Fruit fly (Drosophila melanogaster) whole organism, adult: ENCODE results near the gene Trm7-32.

ENCODE experiments used
- CG11617 ChIP-seq: fragments of 200-800 bp; sonication (Bioruptor generic); optimal IDR thresholded peaks from 2 replicates; lab custom pipeline; 2017; ENCODE audit warnings: mild to moderate bottlenecking, missing biosample characterization, missing genetic modification reagents, missing genetic modification characterization
- CG14711 ChIP-seq: fragments of 200-800 bp; sonication (Bioruptor generic); optimal IDR thresholded peaks from 2 replicates; lab custom pipeline; 2018; ENCODE audit warnings: missing biosample characterization, mild to moderate bottlenecking, missing genetic modification characterization, moderate library complexity
- CG1620 ChIP-seq: fragments of 200-800 bp; sonication (Bioruptor generic); optimal IDR thresholded peaks from 2 replicates; lab custom pipeline; 2016; ENCODE audit warnings: missing biosample characterization, missing genetic modification characterization
- CG33017 ChIP-seq: fragments of 200-800 bp; sonication (Bioruptor generic); optimal IDR thresholded peaks from 2 replicates; lab custom pipeline; 2018; ENCODE audit warnings: missing biosample characterization, mild to moderate bottlenecking, missing genetic modification characterization, moderate library complexity
- CG5204 ChIP-seq: fragments of 200-800 bp; sonication (Bioruptor generic); optimal IDR thresholded peaks from 2 replicates; lab custom pipeline; 2016; ENCODE audit warnings: missing biosample characterization, missing genetic modification characterization
- CG7101 ChIP-seq: fragments of 200-800 bp; sonication (Bioruptor generic); optimal IDR thresholded peaks from 2 replicates; lab custom pipeline; 2018; ENCODE audit warnings: missing biosample characterization, mild to moderate bottlenecking, missing genetic modification characterization, moderate library complexity
- Clk ChIP-seq: fragments of 200-800 bp; sonication (Bioruptor generic); optimal IDR thresholded peaks from 2 replicates; lab custom pipeline; 2017; ENCODE audit warnings: missing biosample characterization, missing genetic modification characterization
- Hr96 ChIP-seq: fragments of 200-800 bp; sonication (Bioruptor generic); optimal IDR thresholded peaks from 2 replicates; lab custom pipeline; 2016; ENCODE audit warnings: missing biosample characterization, missing genetic modification characterization
- bab1 ChIP-seq: fragments of 200-800 bp; sonication (Bioruptor generic); optimal IDR thresholded peaks from 3 replicates; lab custom pipeline; 2019; ENCODE audit warnings: missing biosample characterization, mild to moderate bottlenecking, missing genetic modification characterization, moderate library complexity
- cnc ChIP-seq, 2 experiments: fragments of >200 bp; optimal IDR thresholded peaks; 2 replicates each; lab custom pipeline; 2017
- kay ChIP-seq: fragments of 200-800 bp; sonication (Bioruptor generic); peaks from one replicate; lab custom pipeline; 2016; ENCODE audit warnings: missing biosample characterization, missing genetic modification characterization, borderline replicate concordance
- ovo ChIP-seq: fragments of 200-800 bp; sonication (Bioruptor generic); optimal IDR thresholded peaks from 2 replicates; lab custom pipeline; 2016; ENCODE audit warnings: missing biosample characterization, missing genetic modification characterization
- tj ChIP-seq: fragments of 200-800 bp; sonication (Bioruptor generic); optimal IDR thresholded peaks from 3 replicates; lab custom pipeline; 2017; ENCODE audit warnings: missing biosample characterization, mild to moderate bottlenecking, missing genetic modification characterization, moderate library complexity
- toe ChIP-seq: fragments of 200-800 bp; sonication (Bioruptor generic); optimal IDR thresholded peaks from 2 replicates; lab custom pipeline; 2016; ENCODE audit warnings: missing biosample characterization, missing genetic modification characterization

- TF ChIP-seq CG5204 (GFP tag; lab: Kevin White, UChicago) (no peak), Hr96 (no peak), Clk (no peak), CG1620 (GFP tag; lab: Kevin White, UChicago) (no peak), ovo (GFP tag; lab: Kevin White, UChicago) (no peak), bab1 (GFP tag; lab: Kevin White, UChicago) (no peak), CG7101 (tag; lab: Kevin White, UChicago) (no peak), kay (GFP tag; lab: Kevin White, UChicago) (no peak), CG14711 (tag; lab: Kevin White, UChicago) (no peak), CG11617 (GFP tag; lab: Kevin White, UChicago) (no peak), tj (no peak), toe (no peak), CG33017 (tag; lab: Kevin White, UChicago) (no peak), cnc (optimal IDR thresholded peaks at IDR 0.05; lab: Kevin White, UChicago) (no peak)
Observed at dm6 chr3R:17016193-17016592, 24.3 kb upstream of the Trm7-32 start.
